Fruit fly (Drosophila melanogaster) whole organism, prepupa: ENCODE measurements around the gene Rph.

Experiments
- Blimp-1 ChIP-seq: fragments of 200-800 bp; sonication (Bioruptor generic); optimal IDR thresholded peaks from 3 replicates; lab custom pipeline; 2017; ENCODE audit warnings: missing biosample characterization, missing genetic modification characterization, mild to moderate bottlenecking, moderate library complexity, missing genetic modification reagents
- CG10631 ChIP-seq: fragments of 200-800 bp; sonication (Bioruptor generic); optimal IDR thresholded peaks from 2 replicates; lab custom pipeline; 2016; ENCODE audit warnings: missing biosample characterization, missing genetic modification characterization
- CG11762 ChIP-seq: fragments of 200-800 bp; sonication (Bioruptor generic); optimal IDR thresholded peaks from 3 replicates; lab custom pipeline; 2016; ENCODE audit warnings: missing biosample characterization, missing genetic modification characterization; ENCODE audit not compliant: insufficient read depth
- CG11902 ChIP-seq: fragments of 200-800 bp; sonication (Bioruptor generic); optimal IDR thresholded peaks from 3 replicates; lab custom pipeline; 2016; ENCODE audit warnings: missing biosample characterization, missing genetic modification characterization
- CG15336 ChIP-seq: fragments of 200-800 bp; sonication (Bioruptor generic); IDR thresholded peaks from 2 replicates; pipeline ENCODE4 v1.3.6; 2022; ENCODE audit warnings: missing biosample characterization, missing genetic modification characterization
- CG1621 ChIP-seq: fragments of 200-800 bp; sonication (Bioruptor generic); optimal IDR thresholded peaks from 3 replicates; lab custom pipeline; 2018; ENCODE audit warnings: missing biosample characterization, mild to moderate bottlenecking, missing genetic modification characterization
- CG31627 ChIP-seq: fragments of 200-800 bp; sonication (Bioruptor generic); optimal IDR thresholded peaks from 3 replicates; lab custom pipeline; 2016; ENCODE audit warnings: missing biosample characterization, missing genetic modification characterization
- CG32006 ChIP-seq: fragments of 200-800 bp; sonication (Bioruptor generic); optimal IDR thresholded peaks from 3 replicates; lab custom pipeline; 2017; ENCODE audit warnings: missing biosample characterization, mild to moderate bottlenecking, missing genetic modification characterization
- CG4318 ChIP-seq: fragments of 200-800 bp; sonication (Bioruptor generic); optimal IDR thresholded peaks from 3 replicates; lab custom pipeline; 2017; ENCODE audit warnings: missing biosample characterization, mild to moderate bottlenecking, missing genetic modification characterization
- CG6808 ChIP-seq: fragments of 200-800 bp; sonication (Bioruptor generic); optimal IDR thresholded peaks from 3 replicates; lab custom pipeline; 2017; ENCODE audit warnings: missing biosample characterization, missing genetic modification characterization, mild to moderate bottlenecking, moderate library complexity, missing genetic modification reagents
- CG6854 ChIP-seq: fragments of 200-800 bp; sonication (Bioruptor generic); optimal IDR thresholded peaks from 2 replicates; lab custom pipeline; 2017; ENCODE audit warnings: missing biosample characterization, mild to moderate bottlenecking, missing genetic modification characterization
- CG7368 ChIP-seq: fragments of 200-800 bp; sonication (Bioruptor generic); optimal IDR thresholded peaks from 3 replicates; lab custom pipeline; 2016; ENCODE audit warnings: missing biosample characterization, missing genetic modification characterization
- CG8119 ChIP-seq: fragments of 200-800 bp; sonication (Bioruptor generic); IDR thresholded peaks from 3 replicates; pipeline ENCODE4 v1.3.6; 2022; ENCODE audit warnings: missing biosample characterization, missing genetic modification characterization
- CG9139 ChIP-seq: fragments of 200-800 bp; sonication (Bioruptor generic); optimal IDR thresholded peaks from 3 replicates; lab custom pipeline; 2017; ENCODE audit warnings: missing biosample characterization, mild to moderate bottlenecking, missing genetic modification characterization
- Eip75B ChIP-seq: fragments of 200-800 bp; sonication (Bioruptor generic); optimal IDR thresholded peaks from 3 replicates; lab custom pipeline; 2016; ENCODE audit warnings: missing biosample characterization, missing genetic modification characterization
- Eip78C ChIP-seq: fragments of 200-800 bp; sonication (Bioruptor generic); peaks from one replicate; lab custom pipeline; 2016; ENCODE audit warnings: missing biosample characterization, missing genetic modification characterization
- Eip93F ChIP-seq: fragments of 200-800 bp; sonication (Bioruptor generic); optimal IDR thresholded peaks from 2 replicates; lab custom pipeline; 2016; ENCODE audit warnings: missing biosample characterization, mild to moderate bottlenecking, missing genetic modification characterization
- Ets96B ChIP-seq: fragments of 200-800 bp; optimal IDR thresholded peaks from 2 replicates; lab custom pipeline; 2019; ENCODE audit warnings: missing biosample characterization, mild to moderate bottlenecking, missing genetic modification characterization, moderate library complexity
- Gug ChIP-seq: fragments of 200-800 bp; sonication (Bioruptor generic); IDR thresholded peaks from 2 replicates; pipeline ENCODE4 v1.3.6; 2022; ENCODE audit warnings: missing biosample characterization, missing genetic modification characterization
- Hr38 ChIP-seq: sonication (Bioruptor generic); optimal IDR thresholded peaks from 2 replicates; lab custom pipeline; 2016; ENCODE audit warnings: missing biosample characterization, missing genetic modification characterization
- Hr4 ChIP-seq: fragments of 200-800 bp; sonication (Bioruptor generic); optimal IDR thresholded peaks from 3 replicates; lab custom pipeline; 2016; ENCODE audit warnings: missing biosample characterization, missing genetic modification characterization
- Lpt ChIP-seq: fragments of 200-800 bp; sonication (Bioruptor generic); optimal IDR thresholded peaks from 3 replicates; lab custom pipeline; 2016; ENCODE audit warnings: missing biosample characterization, missing genetic modification characterization
- Met ChIP-seq: fragments of 200-800 bp; sonication (Bioruptor generic); optimal IDR thresholded peaks from 3 replicates; lab custom pipeline; 2016; ENCODE audit warnings: missing biosample characterization, missing genetic modification characterization
- Sox102F ChIP-seq: fragments of 200-800 bp; sonication (Bioruptor generic); optimal IDR thresholded peaks from 2 replicates; lab custom pipeline; 2016; ENCODE audit warnings: missing biosample characterization, mild to moderate bottlenecking, missing genetic modification characterization
- Sox14 ChIP-seq: fragments of 200-800 bp; sonication (Bioruptor generic); optimal IDR thresholded peaks from 3 replicates; lab custom pipeline; 2016; ENCODE audit warnings: missing biosample characterization, missing genetic modification characterization
- Sox15 ChIP-seq: fragments of 200-800 bp; sonication (Bioruptor generic); optimal IDR thresholded peaks from 3 replicates; lab custom pipeline; 2016; ENCODE audit warnings: missing biosample characterization, missing genetic modification characterization
- achi ChIP-seq: fragments of 200-800 bp; sonication (Bioruptor generic); optimal IDR thresholded peaks from 3 replicates; lab custom pipeline; 2016; ENCODE audit warnings: missing biosample characterization, missing genetic modification characterization
- acj6 ChIP-seq: fragments of 200-800 bp; sonication (Bioruptor generic); optimal IDR thresholded peaks from 3 replicates; lab custom pipeline; 2016; ENCODE audit warnings: missing biosample characterization, missing genetic modification characterization
- cyc ChIP-seq: fragments of 200-800 bp; sonication (Bioruptor generic); optimal IDR thresholded peaks from 3 replicates; lab custom pipeline; 2016; ENCODE audit warnings: missing biosample characterization, missing genetic modification characterization
- dac ChIP-seq: fragments of 200-800 bp; sonication (Bioruptor generic); optimal IDR thresholded peaks from 2 replicates; lab custom pipeline; 2017; ENCODE audit warnings: missing biosample characterization, mild to moderate bottlenecking, missing genetic modification characterization
- dsx ChIP-seq: fragments of 200-800 bp; optimal IDR thresholded peaks from 3 replicates; lab custom pipeline; 2019; ENCODE audit warnings: missing biosample characterization, mild to moderate bottlenecking, missing genetic modification characterization, moderate library complexity; ENCODE audit not compliant: poor library complexity, severe bottlenecking
- eg ChIP-seq: fragments of 200-800 bp; sonication (Bioruptor generic); IDR thresholded peaks from 3 replicates; pipeline ENCODE4 v1.3.6; 2022; ENCODE audit warnings: missing biosample characterization, missing genetic modification characterization
- fd85E ChIP-seq: fragments of 200-800 bp; sonication (Bioruptor generic); optimal IDR thresholded peaks from 3 replicates; lab custom pipeline; 2016; ENCODE audit warnings: missing biosample characterization, missing genetic modification characterization
- fkh ChIP-seq: fragments of 200-800 bp; sonication (Bioruptor generic); optimal IDR thresholded peaks from 3 replicates; lab custom pipeline; 2017; ENCODE audit warnings: missing biosample characterization, mild to moderate bottlenecking, missing genetic modification characterization, moderate library complexity
- net ChIP-seq: fragments of 200-800 bp; sonication (Bioruptor generic); optimal IDR thresholded peaks from 3 replicates; lab custom pipeline; 2016; ENCODE audit warnings: missing biosample characterization, missing genetic modification characterization
- pdm3 ChIP-seq: fragments of 200-800 bp; sonication (Bioruptor generic); optimal IDR thresholded peaks from 3 replicates; lab custom pipeline; 2016; ENCODE audit warnings: missing biosample characterization, missing genetic modification characterization
- salr ChIP-seq, 2 experiments: fragments of 200-800 bp; sonication (Bioruptor generic); optimal IDR thresholded peaks; 3 replicates each; lab custom pipeline; 2016 to 2018; ENCODE audit warnings: missing biosample characterization in 2 of 2, missing genetic modification characterization in 2 of 2, mild to moderate bottlenecking in 1 of 2
- ss ChIP-seq, 2 experiments: fragments of 200-800 bp; sonication (Bioruptor generic); optimal IDR thresholded peaks; 2 replicates in 1 of 2; 3 replicates in 1 of 2; lab custom pipeline; 2017 to 2018; ENCODE audit warnings: mild to moderate bottlenecking in 2 of 2, missing biosample characterization in 2 of 2, missing genetic modification characterization in 2 of 2, moderate library complexity in 1 of 2
- vri ChIP-seq: fragments of 200-800 bp; sonication (Bioruptor generic); optimal IDR thresholded peaks from 3 replicates; lab custom pipeline; 2016; ENCODE audit warnings: missing biosample characterization, mild to moderate bottlenecking, missing genetic modification characterization

Rph gene

dm6 chrX:10735682-10736353 is 21.6 kb downstream of the Rph start (continued):
- peak; percentile 27 for TF ChIP-seq CG10631 (GFP tag; lab: Kevin White, UChicago)
- TF ChIP-seq Sox15 (GFP tag; lab: Kevin White, UChicago): no peak
- peak; percentile 53 for TF ChIP-seq dsx (GFP tag; lab: Kevin White, UChicago)
- TF ChIP-seq CG9139: peak; percentile 31
- TF ChIP-seq Hr38 (GFP tag; lab: Kevin White, UChicago): no peak
- TF ChIP-seq achi: peak; percentile 21
- TF ChIP-seq CG31627: peak; percentile 20

dm6 chrX:10734763-10735681 is 22.4 kb downstream of the Rph start:
- TF ChIP-seq net (GFP tag; lab: Kevin White, UChicago): no peak
- TF ChIP-seq pdm3 (GFP tag; lab: Kevin White, UChicago): no peak
- TF ChIP-seq Blimp-1 (GFP tag; lab: Kevin White, UChicago): no peak
- TF ChIP-seq Sox14 (GFP tag; lab: Kevin White, UChicago): peak; percentile 85
- no peak for TF ChIP-seq eg (GFP tag; lab: Robert Waterston, UW)
- no peak for TF ChIP-seq ss (GFP tag; optimal IDR thresholded peaks at IDR 0.05; lab: Kevin White, UChicago)
- no peak for TF ChIP-seq vri (GFP tag; lab: Kevin White, UChicago)
- no peak for TF ChIP-seq CG32006 (GFP tag; lab: Kevin White, UChicago)
- no peak for TF ChIP-seq Lpt (GFP tag; lab: Kevin White, UChicago)
- TF ChIP-seq CG4318 (GFP tag; lab: Kevin White, UChicago): no peak
- peak; percentile 18 for TF ChIP-seq Hr4
- TF ChIP-seq CG11762 (GFP tag; lab: Kevin White, UChicago): no peak
- no peak for TF ChIP-seq Hr38 (GFP tag; lab: Kevin White, UChicago)
- TF ChIP-seq Eip78C: peak; percentile 17
- TF ChIP-seq salr (GFP tag; optimal IDR thresholded peaks at IDR 0.05; lab: Kevin White, UChicago): peak in 1 of 2 experiments; percentile 12
- TF ChIP-seq CG11902 (GFP tag; lab: Kevin White, UChicago): no peak
- TF ChIP-seq CG6854: no peak
- TF ChIP-seq CG7368 (GFP tag; lab: Kevin White, UChicago): no peak
- no peak for TF ChIP-seq Eip93F (GFP tag; lab: Kevin White, UChicago)
- TF ChIP-seq CG31627: no peak
- TF ChIP-seq fd85E (GFP tag; lab: Kevin White, UChicago): no peak
- TF ChIP-seq Eip75B (GFP tag; lab: Kevin White, UChicago): no peak

DNA sequence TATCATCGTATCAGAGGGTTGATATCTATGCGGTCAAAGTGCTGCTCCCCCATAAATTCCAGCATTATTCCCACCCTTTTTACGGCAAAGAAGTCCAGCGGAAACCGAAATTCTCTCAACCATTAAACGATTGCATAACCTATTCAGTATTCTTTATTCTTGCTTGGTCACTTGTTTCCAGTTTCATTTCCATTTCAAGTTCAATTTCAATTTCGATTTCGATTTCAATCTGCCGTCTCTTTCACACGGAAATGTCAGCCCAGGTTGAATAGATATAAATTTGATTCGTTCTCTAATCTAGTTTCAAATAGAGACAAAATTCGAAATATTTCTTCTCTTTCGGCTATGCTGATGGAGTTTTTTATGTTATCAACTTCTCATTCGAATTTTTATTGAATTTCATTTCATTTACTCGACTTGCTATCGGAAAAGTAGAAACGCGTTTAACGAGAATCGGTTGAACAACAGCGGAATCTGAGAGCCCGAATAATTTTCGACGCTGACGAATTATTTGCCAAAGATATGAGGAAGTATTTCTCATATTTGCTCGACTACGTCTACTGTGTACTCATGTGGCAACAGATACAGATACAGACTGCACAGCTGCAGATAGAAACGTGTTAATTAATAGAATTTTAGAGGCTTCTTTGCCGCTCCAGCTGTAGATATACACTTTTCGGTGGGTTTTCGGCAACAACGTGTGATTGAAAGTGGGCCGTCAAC is 24.6 kb downstream of the Rph start:
- TF ChIP-seq Hr38 (GFP tag; lab: Kevin White, UChicago) (no peak), fkh (GFP tag; lab: Kevin White, UChicago) (peak; percentile 80)

- TF ChIP-seq net (GFP tag; lab: Kevin White, UChicago) (no peak), CG1621 (tag; lab: Kevin White, UChicago) (no peak), fd85E (GFP tag; lab: Kevin White, UChicago) (no peak), CG6808 (GFP tag; lab: Kevin White, UChicago) (no peak), dac (GFP tag; lab: Kevin White, UChicago) (no peak), cyc (GFP tag; lab: Kevin White, UChicago) (peak; percentile 11), achi (peak; percentile 45), Sox15 (GFP tag; lab: Kevin White, UChicago) (no peak), Lpt (GFP tag; lab: Kevin White, UChicago) (no peak), CG11762 (GFP tag; lab: Kevin White, UChicago) (no peak), Gug (GFP tag; lab: Robert Waterston, UW) (no peak), acj6 (GFP tag; lab: Kevin White, UChicago) (peak; percentile 30), CG4318 (GFP tag; lab: Kevin White, UChicago) (no peak), Ets96B (tag; lab: Kevin White, UChicago) (peak; percentile 58), CG15336 (GFP tag; lab: Robert Waterston, UW) (peak; percentile 48; the same call in 1 of the 2 replicates), vri (GFP tag; lab: Kevin White, UChicago) (no peak), Sox102F (no peak), Met (GFP tag; lab: Kevin White, UChicago) (peak; percentile 45), Blimp-1 (GFP tag; lab: Kevin White, UChicago) (no peak), pdm3 (GFP tag; lab: Kevin White, UChicago) (peak; percentile 41), CG6854 (no peak), CG8119 (GFP tag; lab: Robert Waterston, UW) (peak; percentile 35; the same call in 1 of the 3 replicates), Sox14 (GFP tag; lab: Kevin White, UChicago) (peak; percentile 30)
Measured at dm6 chrX:10731801-10732200, 25.7 kb downstream of the Rph start.
